Worm (Caenorhabditis elegans): ENCODE data around the gene ctg-2.

Gene ctg-2

DNA sequence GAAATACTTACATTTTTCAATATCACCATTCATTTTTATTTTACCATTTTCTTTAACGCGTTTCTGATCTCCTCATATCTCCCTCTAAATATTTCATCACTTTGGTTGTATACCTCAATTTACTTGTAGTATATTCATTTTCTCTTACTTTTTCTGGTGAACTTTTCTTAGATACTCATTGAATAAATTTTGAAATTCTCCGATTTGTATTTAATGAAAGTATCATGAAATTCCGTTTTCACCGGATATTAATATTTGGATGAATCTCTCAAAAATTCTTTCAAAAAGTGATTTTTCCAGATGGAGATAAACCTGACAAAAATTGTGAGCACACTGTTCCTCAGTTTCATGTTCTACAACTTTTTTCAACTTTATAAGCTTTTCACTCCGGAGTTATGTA is 3.4 kb downstream of the ctg-2 start, which contains the start of gene T13H5.8:
TSS of gene T13H5.8 (plus strand) at position 301 of the 400 bp plus-strand sequence.
- TF ChIP-seq hnd-1 (tag; optimal IDR thresholded peaks at IDR 0.05) (no peak), hmbx-1 (tag; optimal IDR thresholded peaks at IDR 0.05) (no peak), sea-1 (GFP tag; conservative IDR thresholded peaks at IDR 0.05) (no peak), tbx-11 (GFP tag; IDR thresholded peaks at IDR 0.05) (no peak), ceh-36 (tag; optimal IDR thresholded peaks at IDR 0.05) (no peak), tbx-37 (GFP tag; conservative IDR thresholded peaks at IDR 0.05) (no peak), pes-1 (GFP tag; IDR thresholded peaks at IDR 0.05) (no peak), tra-4 (tag; optimal IDR thresholded peaks at IDR 0.05) (no peak), scrt-1 (GFP tag; IDR thresholded peaks at IDR 0.05) (no peak)

DNA sequence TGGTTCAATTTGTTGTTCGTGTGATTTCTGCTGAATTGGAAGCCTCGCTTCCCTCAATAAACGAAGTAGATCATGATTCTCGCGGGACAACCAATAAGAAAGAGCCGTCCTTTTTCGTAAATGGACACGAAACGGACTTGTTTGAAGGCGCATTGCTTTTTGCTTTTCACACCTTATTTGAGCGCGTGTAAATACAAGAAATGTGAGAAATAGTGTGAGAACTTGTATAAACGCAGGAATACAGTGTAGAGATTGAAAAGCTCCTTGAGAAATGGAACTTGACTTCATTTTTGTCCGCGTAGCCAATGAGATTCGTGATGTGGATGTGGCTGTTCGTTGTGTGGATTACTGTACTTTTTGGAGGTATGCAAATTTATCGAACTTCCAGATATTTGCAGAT is 5.8 kb downstream of the ctg-2 start, which contains the start of gene cht-2:
TSS of gene cht-2 (plus strand) at position 301 of the 400 bp plus-strand sequence.
- TF ChIP-seq scrt-1 (GFP tag; IDR thresholded peaks at IDR 0.05) (no peak), F13C5.2 (tag; optimal IDR thresholded peaks at IDR 0.05) (no peak), ceh-13 (GFP tag; optimal IDR thresholded peaks at IDR 0.05) (no peak), hmg-4 (GFP tag; optimal IDR thresholded peaks at IDR 0.05) (no peak), hmbx-1 (tag; optimal IDR thresholded peaks at IDR 0.05) (no peak), pes-1 (GFP tag; IDR thresholded peaks at IDR 0.05) (no peak), ceh-36 (tag; optimal IDR thresholded peaks at IDR 0.05) (no peak)

DNA sequence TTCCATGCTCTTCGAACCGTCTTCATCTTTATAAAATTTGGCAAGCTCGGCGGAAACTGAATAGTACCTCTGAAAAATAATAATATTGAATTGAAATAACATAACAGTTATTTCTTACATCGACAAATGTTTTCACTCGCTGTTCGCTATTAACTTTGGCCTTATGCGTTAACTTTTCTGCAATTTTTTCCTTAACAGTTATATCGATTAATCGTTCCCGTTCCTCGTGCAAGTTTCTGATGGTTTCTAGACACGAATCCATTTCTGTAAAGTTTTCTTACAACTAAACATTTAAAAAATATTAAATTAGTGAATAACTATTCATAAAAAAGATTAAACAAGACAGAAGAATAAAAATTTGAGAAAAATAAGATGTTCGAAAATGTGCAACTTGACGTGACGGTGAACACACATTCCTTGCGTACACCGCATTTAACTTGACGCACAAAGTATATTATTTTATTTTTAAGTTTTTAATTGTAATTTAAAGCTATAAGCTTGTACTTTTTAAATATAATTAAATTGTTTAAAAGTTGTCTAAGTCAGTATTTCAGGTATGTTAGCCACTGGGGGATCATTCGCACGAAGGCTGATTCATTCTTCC is 10.4 kb downstream of the ctg-2 start, which contains the start of the genes prp-9 and mrps-18B:
TSS of gene prp-9 (minus strand) at position 264 of the 604 bp plus-strand sequence.
TSS of gene mrps-18B (plus strand) at position 549 of the 604 bp plus-strand sequence.
- TF ChIP-seq hnd-1 (tag; optimal IDR thresholded peaks at IDR 0.05) (no peak), tbx-37 (GFP tag; conservative IDR thresholded peaks at IDR 0.05) (no peak), tra-4 (tag; optimal IDR thresholded peaks at IDR 0.05) (no peak), tbx-11 (GFP tag; IDR thresholded peaks at IDR 0.05) (no peak), ama-1 (optimal IDR thresholded peaks at IDR 0.05) (no peak), B0310.2 (tag; optimal IDR thresholded peaks at IDR 0.05) (no peak), hmg-4 (GFP tag; optimal IDR thresholded peaks at IDR 0.05) (no peak)

- TF ChIP-seq F13C5.2 (tag; optimal IDR thresholded peaks at IDR 0.05): no peak
- no peak for TF ChIP-seq tbx-11 (GFP tag; IDR thresholded peaks at IDR 0.05)
- TF ChIP-seq tra-4 (tag; optimal IDR thresholded peaks at IDR 0.05): no peak
- no peak for TF ChIP-seq hmg-4 (GFP tag; optimal IDR thresholded peaks at IDR 0.05)
- TF ChIP-seq pes-1 (GFP tag; IDR thresholded peaks at IDR 0.05): no peak
- no peak for TF ChIP-seq ceh-13 (GFP tag; optimal IDR thresholded peaks at IDR 0.05)
- no peak for TF ChIP-seq scrt-1 (GFP tag; IDR thresholded peaks at IDR 0.05)
- TF ChIP-seq hmbx-1 (tag; optimal IDR thresholded peaks at IDR 0.05): no peak
- TF ChIP-seq ets-7 (tag; optimal IDR thresholded peaks at IDR 0.05): no peak
- TF ChIP-seq B0310.2 (tag; optimal IDR thresholded peaks at IDR 0.05): no peak
- TF ChIP-seq tbx-37 (GFP tag; conservative IDR thresholded peaks at IDR 0.05): no peak
- TF ChIP-seq ceh-36 (tag; optimal IDR thresholded peaks at IDR 0.05): no peak
- TF ChIP-seq hnd-1 (tag; optimal IDR thresholded peaks at IDR 0.05): no peak
These were observed 14.4 kb downstream of the ctg-2 start for ce11 chrII:8529176-8529698.

ce11 chrII:8531181-8531759 is 16.4 kb downstream of the ctg-2 start, which contains the start of gene gldi-7:
Gene gldi-7 (minus strand): TSS chrII:8531222.
- TF ChIP-seq hmg-4 (GFP tag; optimal IDR thresholded peaks at IDR 0.05): no peak
- no peak for TF ChIP-seq scrt-1 (GFP tag; IDR thresholded peaks at IDR 0.05)
- no peak for TF ChIP-seq tra-4 (tag; optimal IDR thresholded peaks at IDR 0.05)
- TF ChIP-seq tbx-37 (GFP tag; conservative IDR thresholded peaks at IDR 0.05): no peak

DNA sequence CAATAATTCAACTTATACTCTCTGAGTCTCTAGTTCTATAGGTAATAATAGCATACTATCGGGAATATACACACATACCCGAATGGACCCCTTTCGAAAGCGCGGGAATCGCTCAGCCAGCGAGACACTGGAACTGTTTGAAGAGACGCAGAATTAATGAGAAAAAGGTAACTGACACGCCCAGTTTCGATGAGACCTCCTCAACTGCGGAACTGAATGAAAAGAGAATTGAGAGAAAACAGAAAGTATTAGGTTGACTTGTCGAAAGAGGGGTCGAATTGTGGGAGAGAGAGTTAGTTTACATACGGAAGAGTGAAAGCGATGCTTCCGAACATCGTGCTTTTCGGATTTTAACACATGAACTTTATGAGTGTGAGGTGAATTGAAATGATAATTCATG is 17.2 kb downstream of the ctg-2 start:
- TF ChIP-seq flt-1 (GFP tag; IDR thresholded peaks at IDR 0.05): no peak
- no peak for TF ChIP-seq hnd-1 (tag; optimal IDR thresholded peaks at IDR 0.05)
- no peak for TF ChIP-seq sea-1 (GFP tag; conservative IDR thresholded peaks at IDR 0.05)
- TF ChIP-seq tbx-11 (GFP tag; IDR thresholded peaks at IDR 0.05): no peak
- TF ChIP-seq pes-1 (GFP tag; IDR thresholded peaks at IDR 0.05): no peak
- TF ChIP-seq ceh-36 (tag; optimal IDR thresholded peaks at IDR 0.05): no peak
- TF ChIP-seq tbx-37 (GFP tag; conservative IDR thresholded peaks at IDR 0.05): no peak

DNA sequence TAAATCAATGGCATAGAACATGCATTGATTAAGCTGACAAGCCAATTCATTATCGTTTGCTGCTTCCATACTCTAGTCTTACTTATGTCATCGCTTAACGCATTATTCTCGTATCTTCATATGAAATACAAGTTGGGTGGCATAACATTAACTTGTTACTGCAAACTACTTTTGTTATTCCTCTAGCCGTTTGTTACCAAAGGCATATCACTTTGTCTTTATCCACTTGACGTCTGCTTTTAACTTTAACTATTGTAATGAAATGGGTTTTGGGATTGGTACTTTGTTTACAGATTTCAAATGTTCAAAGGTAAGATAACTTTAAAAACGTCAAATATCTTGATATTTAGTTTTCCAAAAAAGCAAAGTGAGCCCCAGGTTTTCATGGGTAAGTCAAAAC is 21.2 kb downstream of the ctg-2 start, which contains the start of gene W01C9.2:
TSS of gene W01C9.2 (plus strand) at position 301 of the 400 bp plus-strand sequence.
- no peak for TF ChIP-seq scrt-1 (GFP tag; IDR thresholded peaks at IDR 0.05)
- TF ChIP-seq B0310.2 (tag; optimal IDR thresholded peaks at IDR 0.05): no peak
- no peak for TF ChIP-seq aly-1 (tag; optimal IDR thresholded peaks at IDR 0.05)
- no peak for TF ChIP-seq F13C5.2 (tag; optimal IDR thresholded peaks at IDR 0.05)
- no peak for TF ChIP-seq hmg-4 (GFP tag; optimal IDR thresholded peaks at IDR 0.05)
- no peak for TF ChIP-seq pes-1 (GFP tag; IDR thresholded peaks at IDR 0.05)
- TF ChIP-seq tbx-37 (GFP tag; conservative IDR thresholded peaks at IDR 0.05): no peak

DNA sequence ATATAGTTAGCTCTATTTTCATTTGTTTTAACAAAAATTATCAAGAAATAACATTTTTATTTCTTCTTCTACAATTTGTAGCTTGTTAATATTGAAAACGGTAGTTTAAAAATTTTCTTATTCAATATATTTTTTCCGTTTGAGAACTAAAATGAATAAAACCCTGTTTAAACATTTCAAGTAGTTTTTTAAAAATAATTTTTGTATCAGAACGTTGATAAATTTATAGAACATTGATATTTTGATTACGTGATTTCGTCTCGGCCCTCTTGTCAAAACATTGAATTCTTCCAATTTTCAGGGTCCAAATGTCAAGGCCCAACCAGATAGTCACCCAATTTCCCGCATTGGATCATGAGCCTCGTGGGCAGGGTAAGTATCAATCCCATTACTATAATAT is 25.6 kb downstream of the ctg-2 start, which contains the start of gene pqn-73:
TSS of gene pqn-73 (plus strand) at position 301 of the 400 bp plus-strand sequence.
- TF ChIP-seq B0310.2 (tag; optimal IDR thresholded peaks at IDR 0.05) (no peak), tra-4 (tag; optimal IDR thresholded peaks at IDR 0.05) (no peak), pes-1 (GFP tag; IDR thresholded peaks at IDR 0.05) (no peak), tbx-37 (GFP tag; conservative IDR thresholded peaks at IDR 0.05) (no peak), ama-1 (optimal IDR thresholded peaks at IDR 0.05) (no peak), hmbx-1 (tag; optimal IDR thresholded peaks at IDR 0.05) (no peak)
